Fruit fly (Drosophila melanogaster) whole organism, embryonic: ENCODE results near the gene CG3222.
A peak's percentile ranks its signal among the peaks of the same experiment; 100 is the strongest.

Experiments
- Asciz ChIP-seq: fragments of 200-800 bp; sonication (Bioruptor generic); optimal IDR thresholded peaks from 2 replicates; lab custom pipeline; 2017; ENCODE audit warnings: missing biosample characterization, mild to moderate bottlenecking, missing genetic modification characterization, missing genetic modification reagents
- B-H1 ChIP-seq: fragments of 200-800 bp; sonication (Bioruptor generic); IDR thresholded peaks from 3 replicates; pipeline ENCODE4 v1.3.6; 2022; ENCODE audit warnings: missing biosample characterization, missing genetic modification characterization
- CG10543 ChIP-seq: fragments of 200-800 bp; sonication (Bioruptor generic); optimal IDR thresholded peaks from 3 replicates; lab custom pipeline; 2017; ENCODE audit warnings: missing biosample characterization, mild to moderate bottlenecking, missing genetic modification characterization, moderate library complexity
- CG1233 ChIP-seq: fragments of 200-800 bp; sonication (Bioruptor generic); optimal IDR thresholded peaks from 4 replicates; lab custom pipeline; 2018; ENCODE audit warnings: missing biosample characterization, mild to moderate bottlenecking, missing genetic modification characterization
- CG12659 ChIP-seq: fragments of 200-800 bp; sonication (Bioruptor generic); optimal IDR thresholded peaks from 3 replicates; lab custom pipeline; 2017; ENCODE audit warnings: mild to moderate bottlenecking, missing biosample characterization, missing genetic modification reagents, missing genetic modification characterization
- CG12769 ChIP-seq: fragments of 200-800 bp; sonication (Bioruptor generic); optimal IDR thresholded peaks from 2 replicates; lab custom pipeline; 2019; ENCODE audit warnings: missing biosample characterization, mild to moderate bottlenecking, missing genetic modification characterization, moderate library complexity
- CG13894 ChIP-seq: fragments of 200-800 bp; sonication (Bioruptor generic); optimal IDR thresholded peaks from 3 replicates; lab custom pipeline; 2018; ENCODE audit warnings: missing biosample characterization, mild to moderate bottlenecking, missing genetic modification characterization, moderate library complexity
- CG18262 ChIP-seq: fragments of 200-800 bp; optimal IDR thresholded peaks from 3 replicates; lab custom pipeline; 2019; ENCODE audit warnings: missing biosample characterization, mild to moderate bottlenecking, missing genetic modification characterization, moderate library complexity
- CG31224 ChIP-seq: fragments of 200-800 bp; sonication (Bioruptor generic); IDR thresholded peaks from 2 replicates; pipeline ENCODE4 v1.3.6; 2022; ENCODE audit warnings: missing biosample characterization, missing genetic modification characterization
- CG4424 ChIP-seq: fragments of 200-800 bp; sonication (Bioruptor generic); optimal IDR thresholded peaks from 3 replicates; lab custom pipeline; 2016; ENCODE audit warnings: missing biosample characterization, missing genetic modification characterization
- CG6175 ChIP-seq: fragments of 200-800 bp; sonication (Bioruptor generic); IDR thresholded peaks from 3 replicates; pipeline ENCODE4 v1.3.6; 2022; ENCODE audit warnings: missing biosample characterization, missing genetic modification characterization
- CG6272 ChIP-seq: fragments of 200-800 bp; sonication (Bioruptor generic); IDR thresholded peaks from 2 replicates; pipeline ENCODE4 v1.3.6; 2022; ENCODE audit warnings: missing biosample characterization, missing genetic modification characterization
- CG7372 ChIP-seq: fragments of 200-800 bp; sonication (Bioruptor generic); IDR thresholded peaks from 2 replicates; pipeline ENCODE4 v1.3.6; 2022; ENCODE audit warnings: missing biosample characterization, missing genetic modification characterization
- CG8089 ChIP-seq: fragments of 200-800 bp; sonication (Bioruptor generic); optimal IDR thresholded peaks from 3 replicates; lab custom pipeline; 2016; ENCODE audit warnings: missing biosample characterization, missing genetic modification characterization
- CG9876 ChIP-seq: fragments of 200-800 bp; sonication (Bioruptor generic); optimal IDR thresholded peaks from 2 replicates; lab custom pipeline; 2016; ENCODE audit warnings: missing biosample characterization, missing genetic modification characterization
- Deaf1 ChIP-seq: fragments of 200-800 bp; optimal IDR thresholded peaks from 3 replicates; lab custom pipeline; 2019; ENCODE audit warnings: missing biosample characterization, mild to moderate bottlenecking, missing genetic modification characterization, moderate library complexity
- Drgx ChIP-seq: fragments of 200-800 bp; sonication (Bioruptor generic); IDR thresholded peaks from 2 replicates; pipeline ENCODE4 v1.3.6; 2022; ENCODE audit warnings: missing biosample characterization, missing genetic modification characterization
- E2f1 ChIP-seq: fragments of 200-800 bp; sonication (Bioruptor generic); IDR thresholded peaks from 2 replicates; pipeline ENCODE4 v1.3.6; 2022; ENCODE audit warnings: missing biosample characterization, missing genetic modification characterization
- ERR ChIP-seq: fragments of 200-800 bp; sonication (Bioruptor generic); optimal IDR thresholded peaks from 2 replicates; lab custom pipeline; 2016; ENCODE audit warnings: missing biosample characterization, missing genetic modification characterization
- Hand ChIP-seq: fragments of 200-800 bp; sonication (Bioruptor generic); optimal IDR thresholded peaks from 2 replicates; lab custom pipeline; 2017; ENCODE audit warnings: mild to moderate bottlenecking, missing biosample characterization, missing genetic modification reagents, missing genetic modification characterization
- Hr3 ChIP-seq: fragments of 200-800 bp; sonication (Bioruptor generic); optimal IDR thresholded peaks from 3 replicates; lab custom pipeline; 2016; ENCODE audit warnings: missing biosample characterization, missing genetic modification characterization
- MBD-R2 ChIP-seq: fragments of 200-800 bp; sonication (Bioruptor generic); IDR thresholded peaks from 2 replicates; pipeline ENCODE4 v1.3.6; 2022; ENCODE audit warnings: missing biosample characterization, missing genetic modification characterization
- Med ChIP-seq: fragments of 200-800 bp; sonication (Bioruptor generic); peaks from one replicate; lab custom pipeline; 2016; ENCODE audit warnings: missing biosample characterization, missing genetic modification characterization, mild to moderate bottlenecking, inconsistent platforms, moderate library complexity
- NFAT ChIP-seq: fragments of 200-800 bp; sonication (Bioruptor generic); IDR thresholded peaks from 2 replicates; pipeline ENCODE4 v1.3.6; 2022; ENCODE audit warnings: missing biosample characterization, missing genetic modification characterization
- Rfx ChIP-seq: fragments of 200-800 bp; sonication (Bioruptor generic); IDR thresholded peaks from 2 replicates; pipeline ENCODE4 v1.3.6; 2022; ENCODE audit warnings: missing biosample characterization, missing genetic modification characterization
- Spps ChIP-seq: fragments of 200-800 bp; sonication (Bioruptor generic); optimal IDR thresholded peaks from 2 replicates; lab custom pipeline; 2018; ENCODE audit warnings: missing biosample characterization, mild to moderate bottlenecking, missing genetic modification characterization
- YL-1 ChIP-seq: fragments of 200-800 bp; sonication (Bioruptor generic); optimal IDR thresholded peaks from 3 replicates; lab custom pipeline; 2017; ENCODE audit warnings: missing biosample characterization, mild to moderate bottlenecking, missing genetic modification characterization
- abd-A ChIP-seq: fragments of 200-800 bp; sonication (Bioruptor generic); optimal IDR thresholded peaks from 3 replicates; lab custom pipeline; 2019; ENCODE audit warnings: missing biosample characterization, mild to moderate bottlenecking, missing genetic modification characterization, moderate library complexity
- bcd ChIP-seq: fragments of 200-800 bp; sonication (Bioruptor generic); optimal IDR thresholded peaks from 2 replicates; lab custom pipeline; 2017; ENCODE audit warnings: missing biosample characterization, mild to moderate bottlenecking, missing genetic modification characterization
- cwo ChIP-seq: fragments of 200-800 bp; sonication (Bioruptor generic); optimal IDR thresholded peaks from 3 replicates; lab custom pipeline; 2017; ENCODE audit warnings: missing biosample characterization, missing genetic modification characterization, mild to moderate bottlenecking, moderate library complexity, missing genetic modification reagents
- esg ChIP-seq: fragments of 200-800 bp; sonication (Bioruptor generic); conservative IDR thresholded peaks from 2 replicates; pipeline ENCODE4 v1.3.6; 2022; ENCODE audit warnings: missing biosample characterization, missing genetic modification characterization
- gcm2 ChIP-seq: fragments of 200-800 bp; sonication (Bioruptor generic); optimal IDR thresholded peaks from 2 replicates; lab custom pipeline; 2016; ENCODE audit warnings: missing biosample characterization, missing genetic modification characterization
- ham ChIP-seq: fragments of 200-800 bp; sonication (Bioruptor generic); IDR thresholded peaks from 2 replicates; pipeline ENCODE4 v1.3.6; 2022; ENCODE audit warnings: missing biosample characterization, missing genetic modification characterization
- hth ChIP-seq: fragments of >200 bp; optimal IDR thresholded peaks from 2 replicates; lab custom pipeline; 2017; ENCODE audit warnings: inconsistent platforms
- lola ChIP-seq, 3 experiments: fragments of >200 bp in 2 of 3; fragments of 200-800 bp in 1 of 3; sonication (Bioruptor generic) in 1 of 3; optimal IDR thresholded peaks; 2 replicates each; lab custom pipeline; 2017 to 2019; ENCODE audit warnings: missing biosample characterization in 3 of 3, missing genetic modification characterization in 3 of 3, mild to moderate bottlenecking in 1 of 3, moderate library complexity in 1 of 3
- nmo ChIP-seq: fragments of 200-800 bp; sonication (Bioruptor generic); optimal IDR thresholded peaks from 2 replicates; lab custom pipeline; 2018; ENCODE audit warnings: missing biosample characterization, mild to moderate bottlenecking, missing genetic modification characterization, moderate library complexity
- row ChIP-seq: fragments of 200-800 bp; sonication (Bioruptor generic); IDR thresholded peaks from 3 replicates; pipeline ENCODE4 v1.3.6; 2022; ENCODE audit warnings: missing biosample characterization, missing genetic modification characterization
- sd ChIP-seq: fragments of 200-800 bp; sonication (Bioruptor generic); optimal IDR thresholded peaks from 3 replicates; lab custom pipeline; 2018; ENCODE audit warnings: missing biosample characterization, mild to moderate bottlenecking, missing genetic modification characterization, moderate library complexity
- sens ChIP-seq: fragments of 200-800 bp; sonication (Bioruptor generic); peaks from one replicate; lab custom pipeline; 2016; ENCODE audit warnings: missing biosample characterization, missing genetic modification characterization
- slou ChIP-seq: fragments of 200-800 bp; sonication (Bioruptor generic); optimal IDR thresholded peaks from 3 replicates; lab custom pipeline; 2016; ENCODE audit warnings: missing biosample characterization, missing genetic modification characterization
- tin ChIP-seq: fragments of 200-800 bp; sonication (Bioruptor generic); optimal IDR thresholded peaks from 3 replicates; lab custom pipeline; 2016; ENCODE audit warnings: missing biosample characterization, missing genetic modification characterization

CG3222 gene

DNA sequence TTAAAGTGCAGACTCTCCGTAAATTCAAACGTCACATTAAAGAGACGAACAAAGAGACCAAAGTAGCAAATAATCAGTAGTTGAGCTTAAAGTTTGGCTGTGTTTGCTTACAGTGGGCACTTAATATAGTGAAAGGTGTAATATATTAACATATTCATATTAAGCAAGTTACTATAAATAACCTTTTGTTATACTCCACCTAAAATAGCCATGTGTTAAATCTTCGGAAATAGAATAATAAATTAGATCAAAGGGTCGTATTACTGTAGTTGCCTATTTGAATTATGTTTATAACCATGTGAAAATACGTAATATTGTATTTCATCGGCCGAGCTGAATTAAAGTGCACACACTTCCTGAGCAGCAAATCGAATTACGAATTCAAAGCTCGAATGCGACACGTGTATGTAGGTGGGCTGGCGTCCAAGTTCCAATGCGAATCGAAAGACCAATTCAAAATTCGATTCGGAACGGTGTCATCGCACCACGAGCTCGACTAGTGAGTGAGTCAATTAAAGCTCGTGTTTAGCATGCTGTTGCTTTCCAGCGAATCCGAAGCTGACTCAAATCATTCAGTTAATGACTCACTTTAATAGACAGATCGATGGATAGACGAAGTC lies 46.5 kb upstream of the CG3222 start (continued):
- peak; percentile 42 for TF ChIP-seq E2f1 (GFP tag; lab: Robert Waterston, UW)

DNA sequence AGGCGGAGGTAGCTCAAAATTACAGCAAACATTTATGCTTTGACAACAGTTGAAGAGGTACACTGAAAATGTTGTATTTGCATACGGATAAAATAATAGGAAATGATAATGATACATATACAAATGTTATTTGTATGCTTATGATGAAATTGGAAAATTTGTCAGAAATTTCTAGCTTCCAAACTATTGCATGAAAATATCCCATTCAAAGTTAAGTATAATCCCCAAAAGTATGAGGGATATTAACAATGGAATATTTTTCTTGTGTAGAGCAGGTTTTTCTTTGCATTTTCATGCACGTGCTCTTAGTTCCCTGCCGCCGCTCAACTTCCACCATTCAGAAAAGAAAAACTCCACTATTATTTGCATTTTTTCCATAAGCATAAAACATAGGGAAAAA lies 43.8 kb upstream of the CG3222 start:
- no peak for TF ChIP-seq YL-1 (GFP tag; lab: Kevin White, UChicago)
- TF ChIP-seq Drgx (GFP tag; lab: Robert Waterston, UW), result peak; percentile 36; the same call in 1 of the 2 replicates
- TF ChIP-seq CG4424 (GFP tag; lab: Kevin White, UChicago), result no peak
- TF ChIP-seq Deaf1 (tag; lab: Kevin White, UChicago), result no peak
- no peak for TF ChIP-seq bcd (GFP tag; lab: Kevin White, UChicago)
- TF ChIP-seq row (GFP tag; lab: Robert Waterston, UW), result no peak
- peak; percentile 51 for TF ChIP-seq sens (GFP tag; lab: Kevin White, UChicago)
- TF ChIP-seq Asciz (GFP tag; lab: Kevin White, UChicago), result no peak
- no peak for TF ChIP-seq CG8089
- no peak for TF ChIP-seq nmo (GFP tag; lab: Kevin White, UChicago)
- TF ChIP-seq CG12659 (GFP tag; lab: Kevin White, UChicago), result no peak

DNA sequence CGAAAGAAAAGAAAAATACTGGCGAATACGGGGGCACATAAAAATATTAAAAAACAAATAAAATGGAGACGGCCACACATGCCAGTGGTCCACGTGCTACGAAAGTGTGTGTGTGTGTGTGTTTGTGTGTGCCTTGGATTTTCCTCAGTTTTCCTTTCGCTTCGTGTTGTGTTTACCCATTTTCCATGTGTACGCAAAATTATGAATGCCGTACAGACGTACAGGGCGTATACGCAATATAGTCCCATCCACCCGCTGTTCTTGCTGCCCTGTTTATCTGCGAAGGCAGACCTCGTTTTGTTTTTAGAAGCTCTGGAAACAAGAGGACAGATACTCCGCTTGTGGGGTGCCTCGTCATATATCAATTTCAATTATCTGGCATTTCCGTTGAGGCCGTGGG lies 42.1 kb upstream of the CG3222 start:
- TF ChIP-seq lola (GFP tag; optimal IDR thresholded peaks at IDR 0.05; lab: Kevin White, UChicago) (no peak), Hr3 (GFP tag; lab: Kevin White, UChicago) (no peak), slou (GFP tag; lab: Kevin White, UChicago) (no peak), MBD-R2 (GFP tag; lab: Robert Waterston, UW) (no peak), abd-A (tag; lab: Kevin White, UChicago) (peak; percentile 20), CG7372 (GFP tag; lab: Robert Waterston, UW) (peak; percentile 30; the same call in 1 of the 2 replicates), CG31224 (no peak), CG18262 (tag; lab: Kevin White, UChicago) (no peak), Rfx (GFP tag; lab: Robert Waterston, UW) (0 out of 2 replicates have a peak, but pooled peaks have one; percentile 26), Hand (GFP tag; lab: Kevin White, UChicago) (no peak), ERR (no peak), CG8089 (no peak), sd (tag; lab: Kevin White, UChicago) (peak; percentile 61), cwo (GFP tag; lab: Kevin White, UChicago) (peak; percentile 58), CG9876 (GFP tag; lab: Kevin White, UChicago) (no peak), CG6175 (GFP tag; lab: Robert Waterston, UW) (no peak), esg (GFP tag; lab: Robert Waterston, UW) (no peak), Med (GFP tag; lab: Kevin White, UChicago) (peak; percentile 76), gcm2 (GFP tag; lab: Kevin White, UChicago) (no peak), ham (GFP tag; lab: Robert Waterston, UW) (no peak), hth (lab: Kevin White, UChicago) (no peak), NFAT (0 out of 2 replicates have a peak, but pooled peaks have one; percentile 16), tin (GFP tag; lab: Kevin White, UChicago) (no peak), Spps (no peak), B-H1 (GFP tag; lab: Robert Waterston, UW) (no peak), CG10543 (GFP tag; lab: Kevin White, UChicago) (peak; percentile 50), CG1233 (GFP tag; lab: Kevin White, UChicago) (no peak), CG13894 (tag; lab: Kevin White, UChicago) (peak; percentile 20), CG12769 (tag; lab: Kevin White, UChicago) (peak; percentile 84), CG6272 (GFP tag; lab: Robert Waterston, UW) (no peak)
